Worm (Caenorhabditis elegans) whole organism, L3 larva: Measurements from ENCODE around the gene F08F3.1.

Experiments
- R02D3.7 ChIP-seq: fragments of 150-350 bp; optimal IDR thresholded peaks from 2 replicates; lab custom pipeline; 2014; ENCODE audit warnings: missing biosample characterization, missing genetic modification characterization
- ZK546.5 ChIP-seq: sonication (generic microtip); optimal IDR thresholded peaks from 2 replicates; lab custom pipeline; 2017; ENCODE audit warnings: missing biosample characterization, missing genetic modification characterization
- aly-2 ChIP-seq: fragments of 150-350 bp; optimal IDR thresholded peaks from 2 replicates; lab custom pipeline; 2014; ENCODE audit warnings: missing biosample characterization, missing genetic modification characterization
- ceh-16 ChIP-seq: sonication (generic microtip); optimal IDR thresholded peaks from 2 replicates; lab custom pipeline; 2017; ENCODE audit warnings: missing biosample characterization, missing genetic modification characterization
- ceh-28 ChIP-seq: fragments of 150-350 bp; optimal IDR thresholded peaks from 2 replicates; lab custom pipeline; 2014; ENCODE audit warnings: missing biosample characterization, missing genetic modification reagents, missing genetic modification characterization
- ceh-82 ChIP-seq: fragments of 150-350 bp; optimal IDR thresholded peaks from 2 replicates; lab custom pipeline; 2014; ENCODE audit warnings: missing biosample characterization, missing genetic modification characterization
- ceh-9 ChIP-seq: sonication (generic microtip); optimal IDR thresholded peaks from 2 replicates; lab custom pipeline; 2018; ENCODE audit warnings: missing biosample characterization, missing genetic modification characterization
- daf-12 ChIP-seq: fragments of 150-350 bp; optimal IDR thresholded peaks from 2 replicates; lab custom pipeline; 2014; ENCODE audit warnings: missing biosample characterization, missing genetic modification reagents, missing genetic modification characterization
- egl-27 ChIP-seq: sonication (generic microtip); optimal IDR thresholded peaks from 4 replicates; lab custom pipeline; 2017; ENCODE audit warnings: missing biosample characterization, missing genetic modification reagents, missing genetic modification characterization
- elt-3 ChIP-seq, 3 experiments: fragments of 150-350 bp in 1 of 3; sonication (generic microtip) in 2 of 3; optimal IDR thresholded peaks; 2 replicates in 2 of 3; 4 replicates in 1 of 3; lab custom pipeline; 2014 to 2017; ENCODE audit warnings: missing biosample characterization in 3 of 3, missing genetic modification characterization in 3 of 3
- eor-1 ChIP-seq, 2 experiments: fragments of 150-350 bp; optimal IDR thresholded peaks; 2 replicates each; lab custom pipeline; 2014 to 2018; ENCODE audit warnings: missing biosample characterization in 2 of 2, missing genetic modification characterization in 2 of 2
- fkh-2 ChIP-seq: fragments of 150-350 bp; optimal IDR thresholded peaks from 2 replicates; lab custom pipeline; 2014; ENCODE audit warnings: missing biosample characterization, missing genetic modification reagents, missing genetic modification characterization
- fos-1 ChIP-seq: fragments of 150-350 bp; optimal IDR thresholded peaks from 2 replicates; lab custom pipeline; 2014; ENCODE audit warnings: missing biosample characterization, missing genetic modification characterization
- lin-39 ChIP-seq: fragments of 150-350 bp; optimal IDR thresholded peaks from 2 replicates; lab custom pipeline; 2018; ENCODE audit warnings: missing biosample characterization, missing genetic modification reagents, missing genetic modification characterization
- lsy-12 ChIP-seq: sonication (generic microtip); optimal IDR thresholded peaks from 2 replicates; lab custom pipeline; 2016; ENCODE audit warnings: mild to moderate bottlenecking, missing genetic modification characterization, missing compliant biosample characterization
- mdl-1 ChIP-seq: fragments of 150-350 bp; optimal IDR thresholded peaks from 2 replicates; lab custom pipeline; 2014; ENCODE audit warnings: missing biosample characterization, missing genetic modification characterization
- mml-1 ChIP-seq: fragments of 150-350 bp; sonication (generic microtip); optimal IDR thresholded peaks from 3 replicates; lab custom pipeline; 2014; ENCODE audit warnings: missing biosample characterization, missing genetic modification characterization
- nfya-1 ChIP-seq: sonication (generic microtip); optimal IDR thresholded peaks from 2 replicates; lab custom pipeline; 2017; ENCODE audit warnings: missing genetic modification characterization, mild to moderate bottlenecking, missing compliant biosample characterization, antibody characterized with exemption, moderate library complexity; ENCODE audit not compliant: insufficient read depth
- nhr-11 ChIP-seq: fragments of 150-350 bp; optimal IDR thresholded peaks from 2 replicates; lab custom pipeline; 2014; ENCODE audit warnings: missing biosample characterization, missing genetic modification characterization
- nhr-23 ChIP-seq: fragments of 150-350 bp; optimal IDR thresholded peaks from 2 replicates; lab custom pipeline; 2014; ENCODE audit warnings: missing biosample characterization, missing genetic modification reagents, missing genetic modification characterization
- nhr-25 ChIP-seq: sonication (generic microtip); optimal IDR thresholded peaks from 2 replicates; lab custom pipeline; 2017; ENCODE audit warnings: missing biosample characterization, missing genetic modification characterization
- nhr-28 ChIP-seq: fragments of 150-350 bp; optimal IDR thresholded peaks from 2 replicates; lab custom pipeline; 2014; ENCODE audit warnings: missing biosample characterization, missing genetic modification characterization
- nhr-43 ChIP-seq: sonication (generic microtip); optimal IDR thresholded peaks from 2 replicates; lab custom pipeline; 2016; ENCODE audit warnings: mild to moderate bottlenecking, missing genetic modification characterization, missing compliant biosample characterization; ENCODE audit not compliant: poor library complexity, severe bottlenecking
- nhr-67 ChIP-seq: fragments of 150-350 bp; optimal IDR thresholded peaks from 2 replicates; lab custom pipeline; 2014; ENCODE audit warnings: missing biosample characterization, missing genetic modification characterization
- nhr-76 ChIP-seq: fragments of 150-350 bp; sonication (generic microtip); optimal IDR thresholded peaks from 5 replicates; lab custom pipeline; 2014; ENCODE audit warnings: missing biosample characterization, missing genetic modification characterization
- nhr-77 ChIP-seq: fragments of 150-350 bp; optimal IDR thresholded peaks from 2 replicates; lab custom pipeline; 2014; ENCODE audit warnings: missing biosample characterization, missing genetic modification characterization
- pha-4 ChIP-seq: fragments of 150-350 bp; optimal IDR thresholded peaks from 2 replicates; lab custom pipeline; 2014; ENCODE audit warnings: missing biosample characterization, missing genetic modification reagents, missing genetic modification characterization
- pqm-1 ChIP-seq: fragments of 150-350 bp; optimal IDR thresholded peaks from 2 replicates; lab custom pipeline; 2017; ENCODE audit warnings: missing biosample characterization, missing genetic modification characterization, inconsistent platforms
- sea-2 ChIP-seq: fragments of 150-350 bp; sonication (generic microtip); optimal IDR thresholded peaks from 4 replicates; lab custom pipeline; 2014; ENCODE audit warnings: missing biosample characterization, missing genetic modification reagents, missing genetic modification characterization
- skn-1 ChIP-seq: fragments of 150-350 bp; optimal IDR thresholded peaks from 2 replicates; lab custom pipeline; 2014; ENCODE audit warnings: missing biosample characterization, missing genetic modification characterization
- snpc-4 ChIP-seq: fragments of 150-350 bp; optimal IDR thresholded peaks from 2 replicates; lab custom pipeline; 2014; ENCODE audit warnings: missing biosample characterization, missing genetic modification characterization
- tbx-2 ChIP-seq: sonication (generic microtip); optimal IDR thresholded peaks from 2 replicates; lab custom pipeline; 2016; ENCODE audit warnings: mild to moderate bottlenecking, missing genetic modification characterization, missing compliant biosample characterization
- unc-62 ChIP-seq: fragments of 150-350 bp; sonication (generic microtip); optimal IDR thresholded peaks from 4 replicates; lab custom pipeline; 2014; ENCODE audit warnings: missing biosample characterization, missing genetic modification reagents, missing genetic modification characterization
- zag-1 ChIP-seq: fragments of 150-350 bp; optimal IDR thresholded peaks from 2 replicates; lab custom pipeline; 2014; ENCODE audit warnings: missing biosample characterization, missing genetic modification characterization
- ztf-11 ChIP-seq: fragments of 150-350 bp; optimal IDR thresholded peaks from 2 replicates; lab custom pipeline; 2014; ENCODE audit warnings: missing biosample characterization, missing genetic modification characterization

The F08F3.1 gene

ce11 chrV:5445839-5446238 is at the start of gene F08F3.1:
Gene F08F3.1, plus strand, starts transcription at chrV:5446139.
- TF ChIP-seq lsy-12 (tag; lab: Kevin White, UChicago) (no peak), ceh-16 (no peak), mdl-1 (tag; lab: Kevin White, UChicago) (no peak), elt-3 (tag; optimal IDR thresholded peaks at IDR 0.05; lab: Kevin White, UChicago) (no peak), nhr-28 (tag; lab: Kevin White, UChicago) (no peak), pqm-1 (no peak), R02D3.7 (tag; lab: Kevin White, UChicago) (no peak)

- TF ChIP-seq pha-4 (tag; lab: Kevin White, UChicago) (no peak), nhr-11 (no peak)
These were observed 42.0 kb upstream of the F08F3.1 start for ce11 chrV:5403938-5404337.

ce11 chrV:5405053-5405452 is 40.9 kb upstream of the F08F3.1 start, which contains the start of gene dmsr-7:
Gene dmsr-7, plus strand, starts transcription at chrV:5405353.
- TF ChIP-seq nhr-77 (tag; lab: Kevin White, UChicago) (no peak), nhr-67 (tag; lab: Kevin White, UChicago) (no peak), sea-2 (GFP tag; lab: Kevin White, UChicago) (no peak), ZK546.5 (tag; lab: Kevin White, UChicago) (no peak), lsy-12 (tag; lab: Kevin White, UChicago) (no peak), aly-2 (tag; lab: Kevin White, UChicago) (no peak), nfya-1 (tag; lab: Kevin White, UChicago) (no peak), fkh-2 (tag; lab: Kevin White, UChicago) (no peak), egl-27 (tag; lab: Kevin White, UChicago) (no peak), nhr-43 (tag; lab: Kevin White, UChicago) (no peak), ceh-82 (tag; lab: Kevin White, UChicago) (no peak), fos-1 (tag; lab: Kevin White, UChicago) (no peak), nhr-76 (tag; lab: Kevin White, UChicago) (no peak), ceh-9 (tag; lab: Kevin White, UChicago) (no peak), pqm-1 (no peak), lin-39 (tag; lab: Kevin White, UChicago) (no peak)

ce11 chrV:5408223-5408622 is 37.7 kb upstream of the F08F3.1 start, which contains the start of gene C25A6.1:
Gene C25A6.1, plus strand, starts transcription at chrV:5408523.
- no peak for TF ChIP-seq nhr-23
- no peak for TF ChIP-seq ceh-28
- no peak for TF ChIP-seq nhr-11
- TF ChIP-seq ztf-11 = no peak
- no peak for TF ChIP-seq skn-1 (tag; lab: Kevin White, UChicago)
- TF ChIP-seq unc-62 (GFP tag; lab: Kevin White, UChicago) = no peak
- TF ChIP-seq ceh-9 (tag; lab: Kevin White, UChicago) = no peak
- no peak for TF ChIP-seq nfya-1 (tag; lab: Kevin White, UChicago)
- TF ChIP-seq egl-27 (tag; lab: Kevin White, UChicago) = no peak
- no peak for TF ChIP-seq tbx-2 (tag; lab: Kevin White, UChicago)
- TF ChIP-seq sea-2 (GFP tag; lab: Kevin White, UChicago) = no peak
- no peak for TF ChIP-seq snpc-4
- no peak for TF ChIP-seq daf-12 (tag; lab: Kevin White, UChicago)
- TF ChIP-seq nhr-25 (tag; lab: Kevin White, UChicago) = no peak
- no peak for TF ChIP-seq nhr-67 (tag; lab: Kevin White, UChicago)
- TF ChIP-seq, all 47 proteins: peak for 0

ce11 chrV:5408921-5409320 is 37.0 kb upstream of the F08F3.1 start:
- TF ChIP-seq eor-1 (tag; optimal IDR thresholded peaks at IDR 0.05; lab: Kevin White, UChicago) (no peak), pha-4 (tag; lab: Kevin White, UChicago) (no peak), zag-1 (no peak), nfya-1 (tag; lab: Kevin White, UChicago) (no peak), lin-39 (tag; lab: Kevin White, UChicago) (peak; percentile 1), mml-1 (tag; lab: Kevin White, UChicago) (no peak), unc-62 (GFP tag; lab: Kevin White, UChicago) (peak; percentile 78), nhr-23 (no peak), ceh-9 (tag; lab: Kevin White, UChicago) (no peak)
- TF ChIP-seq, all 47 proteins: peak for 2
